Fruit fly (Drosophila melanogaster) whole organism, embryonic: ENCODE results near the gene CG11723.

Experiments
- Antp ChIP-seq: fragments of 200-800 bp; sonication (Bioruptor generic); optimal IDR thresholded peaks from 3 replicates; lab custom pipeline; 2016; ENCODE audit warnings: missing biosample characterization, missing genetic modification characterization
- CG10274 ChIP-seq: fragments of 200-800 bp; sonication (Bioruptor generic); optimal IDR thresholded peaks from 3 replicates; lab custom pipeline; 2017; ENCODE audit warnings: missing biosample characterization, mild to moderate bottlenecking, missing genetic modification characterization
- CG10321 ChIP-seq: fragments of 200-800 bp; sonication (Bioruptor generic); IDR thresholded peaks from 2 replicates; pipeline ENCODE4 v1.3.6; 2022; ENCODE audit warnings: missing biosample characterization, missing genetic modification characterization
- CG10366 ChIP-seq: fragments of 200-800 bp; sonication (Bioruptor generic); IDR thresholded peaks from 2 replicates; pipeline ENCODE4 v1.3.6; 2022; ENCODE audit warnings: missing biosample characterization, missing genetic modification characterization
- CG11504 ChIP-seq: fragments of 200-800 bp; sonication (Bioruptor generic); optimal IDR thresholded peaks from 3 replicates; lab custom pipeline; 2019; ENCODE audit warnings: missing biosample characterization, mild to moderate bottlenecking, missing genetic modification characterization, moderate library complexity
- CG12155 ChIP-seq: fragments of 200-800 bp; sonication (Bioruptor generic); optimal IDR thresholded peaks from 3 replicates; lab custom pipeline; 2016; ENCODE audit warnings: missing biosample characterization, missing genetic modification characterization
- CG12659 ChIP-seq: fragments of 200-800 bp; sonication (Bioruptor generic); optimal IDR thresholded peaks from 3 replicates; lab custom pipeline; 2017; ENCODE audit warnings: mild to moderate bottlenecking, missing biosample characterization, missing genetic modification reagents, missing genetic modification characterization
- CG12769 ChIP-seq: fragments of 200-800 bp; sonication (Bioruptor generic); optimal IDR thresholded peaks from 2 replicates; lab custom pipeline; 2019; ENCODE audit warnings: missing biosample characterization, mild to moderate bottlenecking, missing genetic modification characterization, moderate library complexity
- CG14014 ChIP-seq: fragments of 200-800 bp; sonication (Bioruptor generic); IDR thresholded peaks from 2 replicates; pipeline ENCODE4 v1.3.6; 2022; ENCODE audit warnings: missing biosample characterization, missing genetic modification characterization
- CG15269 ChIP-seq: fragments of 200-800 bp; sonication (Bioruptor generic); optimal IDR thresholded peaks from 2 replicates; lab custom pipeline; 2018; ENCODE audit warnings: missing biosample characterization, mild to moderate bottlenecking, missing genetic modification characterization, moderate library complexity
- CG1647 ChIP-seq: fragments of 200-800 bp; sonication (Bioruptor generic); optimal IDR thresholded peaks from 3 replicates; lab custom pipeline; 2016; ENCODE audit warnings: missing biosample characterization, missing genetic modification characterization
- CG2712 ChIP-seq: fragments of 200-800 bp; optimal IDR thresholded peaks from 3 replicates; lab custom pipeline; 2019; ENCODE audit warnings: missing biosample characterization, mild to moderate bottlenecking, missing genetic modification characterization, moderate library complexity
- CG4707 ChIP-seq: fragments of 200-800 bp; sonication (Bioruptor generic); optimal IDR thresholded peaks from 2 replicates; lab custom pipeline; 2018; ENCODE audit warnings: missing biosample characterization, mild to moderate bottlenecking, missing genetic modification characterization, moderate library complexity
- CG6689 ChIP-seq: fragments of 200-800 bp; sonication (Bioruptor generic); IDR thresholded peaks from 2 replicates; pipeline ENCODE4 v1.3.6; 2022; ENCODE audit warnings: missing biosample characterization, missing genetic modification characterization
- CG7745 ChIP-seq: fragments of 200-800 bp; sonication (Bioruptor generic); optimal IDR thresholded peaks from 2 replicates; lab custom pipeline; 2018; ENCODE audit warnings: missing biosample characterization, mild to moderate bottlenecking, missing genetic modification characterization, moderate library complexity
- Camta ChIP-seq: fragments of 200-800 bp; sonication (Bioruptor generic); optimal IDR thresholded peaks from 2 replicates; lab custom pipeline; 2016; ENCODE audit warnings: missing biosample characterization, missing genetic modification characterization
- CrebB ChIP-seq: fragments of 200-800 bp; sonication (Bioruptor generic); optimal IDR thresholded peaks from 3 replicates; lab custom pipeline; 2018; ENCODE audit warnings: missing biosample characterization, mild to moderate bottlenecking, missing genetic modification characterization
- Dek ChIP-seq: fragments of 200-800 bp; sonication (Bioruptor generic); optimal IDR thresholded peaks from 3 replicates; lab custom pipeline; 2019; ENCODE audit warnings: missing biosample characterization, mild to moderate bottlenecking, missing genetic modification characterization, moderate library complexity
- Dfd ChIP-seq, 2 experiments: fragments of >200 bp; optimal IDR thresholded peaks; 2 replicates each; lab custom pipeline; 2017; ENCODE audit warnings: missing biosample characterization in 2 of 2, missing genetic modification characterization in 2 of 2
- Dll ChIP-seq: fragments of 200-800 bp; sonication (Bioruptor generic); IDR thresholded peaks from 4 replicates; pipeline ENCODE4 v1.3.6; 2022; ENCODE audit warnings: missing biosample characterization, missing genetic modification characterization; ENCODE audit not compliant: partially characterized antibody
- Elba2 ChIP-seq: fragments of 200-800 bp; sonication (Bioruptor generic); optimal IDR thresholded peaks from 3 replicates; lab custom pipeline; 2016; ENCODE audit warnings: missing biosample characterization, missing genetic modification characterization
- Ets65A ChIP-seq: fragments of 200-800 bp; sonication (Bioruptor generic); peaks from one replicate; lab custom pipeline; 2016; ENCODE audit warnings: missing biosample characterization, missing genetic modification characterization
- HLH4C ChIP-seq: fragments of 200-800 bp; sonication (Bioruptor generic); IDR thresholded peaks from 3 replicates; pipeline ENCODE4 v1.3.6; 2022; ENCODE audit warnings: missing biosample characterization, missing genetic modification characterization; ENCODE audit not compliant: partially characterized antibody
- HLHmδ ChIP-seq: fragments of 200-800 bp; sonication (Bioruptor generic); optimal IDR thresholded peaks from 2 replicates; lab custom pipeline; 2018; ENCODE audit warnings: missing biosample characterization, mild to moderate bottlenecking, missing genetic modification characterization, moderate library complexity
- HmgZ ChIP-seq: fragments of 200-800 bp; sonication (Bioruptor generic); optimal IDR thresholded peaks from 2 replicates; lab custom pipeline; 2018; ENCODE audit warnings: missing biosample characterization, mild to moderate bottlenecking, missing genetic modification characterization
- Hmr ChIP-seq: fragments of 200-800 bp; sonication (Bioruptor generic); optimal IDR thresholded peaks from 3 replicates; lab custom pipeline; 2017; ENCODE audit warnings: mild to moderate bottlenecking, missing biosample characterization, missing genetic modification reagents, missing genetic modification characterization
- Hmx ChIP-seq: fragments of 200-800 bp; sonication (Bioruptor generic); optimal IDR thresholded peaks from 2 replicates; lab custom pipeline; 2016; ENCODE audit warnings: missing biosample characterization, missing genetic modification characterization
- Hr39 ChIP-seq: fragments of >200 bp; optimal IDR thresholded peaks from 2 replicates; lab custom pipeline; 2017
- Lpt ChIP-seq: fragments of >200 bp; optimal IDR thresholded peaks from 2 replicates; lab custom pipeline; 2018; ENCODE audit warnings: missing biosample characterization, missing genetic modification characterization
- MESR4 ChIP-seq: fragments of 200-800 bp; sonication (Bioruptor generic); optimal IDR thresholded peaks from 2 replicates; lab custom pipeline; 2018; ENCODE audit warnings: missing biosample characterization, mild to moderate bottlenecking, missing genetic modification characterization, moderate library complexity
- Neu2 ChIP-seq: fragments of 200-800 bp; sonication (Bioruptor generic); optimal IDR thresholded peaks from 3 replicates; lab custom pipeline; 2016; ENCODE audit warnings: missing biosample characterization, missing genetic modification characterization, borderline replicate concordance
- Nf-YB ChIP-seq: fragments of 200-800 bp; sonication (Bioruptor generic); optimal IDR thresholded peaks from 3 replicates; lab custom pipeline; 2019; ENCODE audit warnings: missing biosample characterization, mild to moderate bottlenecking, missing genetic modification characterization, moderate library complexity
- Ptx1 ChIP-seq: fragments of 200-800 bp; sonication (Bioruptor generic); IDR thresholded peaks from 2 replicates; pipeline ENCODE4 v1.3.6; 2022; ENCODE audit warnings: missing biosample characterization, missing genetic modification characterization
- Scr ChIP-seq: fragments of 200-800 bp; sonication (Bioruptor generic); IDR thresholded peaks from 2 replicates; pipeline ENCODE4 v1.3.6; 2022; ENCODE audit warnings: missing biosample characterization, missing genetic modification characterization; ENCODE audit not compliant: partially characterized antibody
- Stat92E ChIP-seq, 3 experiments: fragments of >200 bp in 2 of 3; fragments of 200-800 bp in 1 of 3; sonication (Bioruptor generic) in 1 of 3; optimal IDR thresholded peaks; 2 replicates each; lab custom pipeline; 2017 to 2019; ENCODE audit warnings: missing biosample characterization in 3 of 3, missing genetic modification characterization in 3 of 3, mild to moderate bottlenecking in 1 of 3, moderate library complexity in 1 of 3
- Trl ChIP-seq, 3 experiments: fragments of >200 bp in 2 of 3; fragments of 200-800 bp in 1 of 3; sonication (Bioruptor generic) in 1 of 3; optimal IDR thresholded peaks; 2 replicates in 1 of 3; 3 replicates in 2 of 3; lab custom pipeline; 2016 to 2017; ENCODE audit warnings: missing biosample characterization in 1 of 3, missing genetic modification characterization in 1 of 3
- Xrp1 ChIP-seq: fragments of 200-800 bp; sonication (Bioruptor generic); IDR thresholded peaks from 2 replicates; pipeline ENCODE4 v1.3.6; 2022; ENCODE audit warnings: missing biosample characterization, missing genetic modification characterization
- abd-A ChIP-seq: fragments of 200-800 bp; sonication (Bioruptor generic); optimal IDR thresholded peaks from 3 replicates; lab custom pipeline; 2019; ENCODE audit warnings: missing biosample characterization, mild to moderate bottlenecking, missing genetic modification characterization, moderate library complexity
- az2 ChIP-seq: fragments of 200-800 bp; sonication (Bioruptor generic); optimal IDR thresholded peaks from 3 replicates; lab custom pipeline; 2016; ENCODE audit warnings: missing biosample characterization, missing genetic modification characterization
- croc ChIP-seq: fragments of 200-800 bp; sonication (Bioruptor generic); conservative IDR thresholded peaks from 3 replicates; pipeline ENCODE4 v1.3.6; 2022; ENCODE audit warnings: missing biosample characterization, missing genetic modification characterization
- dati ChIP-seq: fragments of 200-800 bp; sonication (Bioruptor generic); IDR thresholded peaks from 2 replicates; pipeline ENCODE4 v1.3.6; 2022; ENCODE audit warnings: missing biosample characterization, missing genetic modification characterization
- en ChIP-seq: fragments of 200-800 bp; sonication (Bioruptor generic); optimal IDR thresholded peaks from 2 replicates; lab custom pipeline; 2016; ENCODE audit warnings: missing biosample characterization, missing genetic modification characterization
- gcm2 ChIP-seq: fragments of 200-800 bp; sonication (Bioruptor generic); optimal IDR thresholded peaks from 2 replicates; lab custom pipeline; 2016; ENCODE audit warnings: missing biosample characterization, missing genetic modification characterization
- gsb ChIP-seq: fragments of 200-800 bp; sonication (Bioruptor generic); IDR thresholded peaks from 2 replicates; pipeline ENCODE4 v1.3.6; 2022; ENCODE audit warnings: missing biosample characterization, missing genetic modification characterization
- jigr1 ChIP-seq: fragments of 200-800 bp; sonication (Bioruptor generic); IDR thresholded peaks from 3 replicates; pipeline ENCODE4 v1.3.6; 2022; ENCODE audit warnings: missing biosample characterization, missing genetic modification characterization
- lab ChIP-seq: fragments of 200-800 bp; sonication (Bioruptor generic); optimal IDR thresholded peaks from 3 replicates; lab custom pipeline; 2017; ENCODE audit warnings: missing biosample characterization, missing genetic modification characterization, mild to moderate bottlenecking, moderate library complexity, missing genetic modification reagents
- lov ChIP-seq, 2 experiments: fragments of 200-800 bp in 1 of 2; fragments of >200 bp in 1 of 2; sonication (Bioruptor generic) in 1 of 2; IDR thresholded peaks in 1 of 2; optimal IDR thresholded peaks in 1 of 2; 2 replicates in 1 of 2; 3 replicates in 1 of 2; pipeline versions ENCODE4 v1.3.6 to Lab custom; 2017 to 2022; ENCODE audit warnings: missing biosample characterization in 1 of 2, missing genetic modification characterization in 1 of 2
- nerfin-1 ChIP-seq: fragments of 200-800 bp; sonication (Bioruptor generic); optimal IDR thresholded peaks from 3 replicates; lab custom pipeline; 2019; ENCODE audit warnings: missing biosample characterization, mild to moderate bottlenecking, missing genetic modification characterization, moderate library complexity
- tup ChIP-seq: fragments of 200-800 bp; sonication (Bioruptor generic); optimal IDR thresholded peaks from 2 replicates; lab custom pipeline; 2016; ENCODE audit warnings: missing biosample characterization, mild to moderate bottlenecking, missing genetic modification characterization, moderate library complexity

CG11723 gene

dm6 chr2L:2180120-2180539, 33.1 kb upstream of the CG11723 start (continued):
- TF ChIP-seq CG1647 (GFP tag; lab: Kevin White, UChicago) (peak; percentile 80), Scr (GFP tag; lab: Robert Waterston, UW) (no peak), CG14014 (GFP tag; lab: Robert Waterston, UW) (peak; percentile 87), Antp (GFP tag; lab: Kevin White, UChicago) (peak; percentile 68), Ets65A (GFP tag; lab: Kevin White, UChicago) (peak; percentile 98), CG10366 (GFP tag; lab: Robert Waterston, UW) (peak; percentile 87), CG10321 (peak; percentile 42; the same call in 1 of the 2 replicates), HLH4C (GFP tag; lab: Robert Waterston, UW) (no peak), Lpt (GFP tag; lab: Kevin White, UChicago) (no peak), dati (GFP tag; lab: Robert Waterston, UW) (peak; percentile 89), Dll (GFP tag; lab: Robert Waterston, UW) (no peak), gcm2 (GFP tag; lab: Kevin White, UChicago) (peak; percentile 44), Camta (peak; percentile 81), CG7745 (tag; lab: Kevin White, UChicago) (peak; percentile 19), HLHmδ (no peak), CG12769 (tag; lab: Kevin White, UChicago) (peak; percentile 89), Hmx (GFP tag; lab: Kevin White, UChicago) (peak; percentile 49), Xrp1 (GFP tag; lab: Robert Waterston, UW) (peak; percentile 94), CG6689 (GFP tag; lab: Robert Waterston, UW) (peak; percentile 94), Dfd (GFP tag; optimal IDR thresholded peaks at IDR 0.05; lab: Kevin White, UChicago) (no peak), CG12659 (GFP tag; lab: Kevin White, UChicago) (peak; percentile 72), Hr39 (lab: Kevin White, UChicago) (no peak), az2 (GFP tag; lab: Kevin White, UChicago) (peak; percentile 90), gsb (peak; percentile 75), CG10274 (peak; percentile 61), tup (GFP tag; lab: Kevin White, UChicago) (peak; percentile 68), HmgZ (tag; lab: Kevin White, UChicago) (peak; percentile 84), jigr1 (GFP tag; lab: Robert Waterston, UW) (peak; percentile 80), CG2712 (peak; percentile 96), en (GFP tag; lab: Kevin White, UChicago) (peak; percentile 66), nerfin-1 (tag; lab: Kevin White, UChicago) (peak; percentile 90), Neu2 (no peak), Dek (tag; lab: Kevin White, UChicago) (peak; percentile 86), Nf-YB (GFP tag; lab: Kevin White, UChicago) (peak; percentile 79), lab (GFP tag; lab: Kevin White, UChicago) (peak; percentile 92), croc (peak; percentile 88), Elba2 (GFP tag; lab: Kevin White, UChicago) (peak; percentile 29), MESR4 (peak; percentile 43), lov (optimal IDR thresholded peaks at IDR 0.05; lab: Kevin White, UChicago) (no peak), lov (GFP tag; IDR thresholded peaks at IDR 0.05; lab: Robert Waterston, UW) (peak; percentile 89), abd-A (tag; lab: Kevin White, UChicago) (no peak), CrebB (tag; lab: Kevin White, UChicago) (peak; percentile 78), CG11504 (tag; lab: Kevin White, UChicago) (peak; percentile 93), CG15269 (peak; percentile 91), Trl (optimal IDR thresholded peaks at IDR 0.05; lab: Kevin White, UChicago) (no peak), Trl (GFP tag; optimal IDR thresholded peaks at IDR 0.05; lab: Kevin White, UChicago) (peak; percentile 75), Stat92E (GFP tag; optimal IDR thresholded peaks at IDR 0.05; lab: Kevin White, UChicago) (peak in 1 of 3 experiments; percentile 87), CG4707 (peak; percentile 82), Ptx1 (GFP tag; lab: Robert Waterston, UW) (peak; percentile 92), CG12155 (GFP tag; lab: Kevin White, UChicago) (peak; percentile 67), Hmr (GFP tag; lab: Kevin White, UChicago) (peak; percentile 82)
